Worm (Caenorhabditis elegans) whole organism, L1 larva: ENCODE results near the gene M151.2.

Source experiments
- ama-1 ChIP-seq: fragments of 150-350 bp; optimal IDR thresholded peaks from 2 replicates; lab custom pipeline; 2014
- hpl-2 ChIP-seq: fragments of 150-350 bp; optimal IDR thresholded peaks from 2 replicates; lab custom pipeline; 2014; ENCODE audit warnings: missing biosample characterization, missing genetic modification reagents, missing genetic modification characterization
- lin-39 ChIP-seq: fragments of 150-350 bp; optimal IDR thresholded peaks from 2 replicates; lab custom pipeline; 2014; ENCODE audit warnings: missing biosample characterization, missing genetic modification reagents, missing genetic modification characterization
- nhr-77 ChIP-seq: fragments of 150-350 bp; optimal IDR thresholded peaks from 2 replicates; lab custom pipeline; 2014; ENCODE audit warnings: missing biosample characterization, missing genetic modification characterization
- nhr-85 ChIP-seq: sonication (generic microtip); peaks from one replicate; lab custom pipeline; 2016; ENCODE audit warnings: missing genetic modification characterization, inconsistent platforms, missing compliant biosample characterization
- sptf-1 ChIP-seq: fragments of 150-350 bp; optimal IDR thresholded peaks from 2 replicates; lab custom pipeline; 2014; ENCODE audit warnings: missing biosample characterization, missing genetic modification characterization
- vab-15 ChIP-seq: sonication (generic microtip); optimal IDR thresholded peaks from 2 replicates; lab custom pipeline; 2017; ENCODE audit warnings: missing genotype, mild to moderate bottlenecking, missing genetic modification characterization, missing compliant biosample characterization

ce11 chrII:3680366-3680765, 49.5 kb downstream of the M151.2 start:
- TF ChIP-seq nhr-85 (tag; lab: Kevin White, UChicago): no peak
- TF ChIP-seq lin-39 (tag; lab: Kevin White, UChicago): no peak
- TF ChIP-seq ama-1: no peak
- no peak for TF ChIP-seq vab-15 (tag; lab: Kevin White, UChicago)
- no peak for TF ChIP-seq sptf-1 (tag; lab: Kevin White, UChicago)
- TF ChIP-seq nhr-77 (tag; lab: Kevin White, UChicago): no peak
- TF ChIP-seq hpl-2 (GFP tag; lab: Kevin White, UChicago): no peak
